Fruit fly (Drosophila melanogaster): Measurements from ENCODE around the gene nau.

DNA sequence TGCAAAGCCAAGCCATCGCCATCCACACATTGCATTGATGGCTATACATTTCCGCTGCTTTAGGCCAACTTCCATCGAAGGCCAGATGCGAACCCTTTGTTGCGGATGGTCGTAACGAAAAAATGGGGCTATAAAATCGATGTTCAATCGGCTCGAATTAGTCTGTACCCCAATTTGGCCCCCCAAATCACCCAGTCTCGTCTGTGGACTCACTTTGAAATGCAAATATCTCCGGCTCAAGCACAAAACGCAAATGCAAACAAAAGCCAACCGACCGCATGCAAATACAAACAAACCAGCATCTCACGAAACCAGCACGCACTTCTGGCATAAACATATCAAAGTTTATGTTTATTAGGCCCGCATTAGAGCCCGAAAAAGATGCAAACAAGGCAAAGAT lies 18.2 kb upstream of the nau start:
- TF ChIP-seq Mnt (GFP tag; optimal IDR thresholded peaks at IDR 0.05), result no peak
- no peak for TF ChIP-seq Crg-1 (GFP tag; optimal IDR thresholded peaks at IDR 0.05)
- no peak for TF ChIP-seq Clk (GFP tag; optimal IDR thresholded peaks at IDR 0.05)
- TF ChIP-seq CG12768 (GFP tag; optimal IDR thresholded peaks at IDR 0.05), result no peak

Measured in whole organism, adult.